Fruit fly (Drosophila melanogaster): Measurements from ENCODE around the gene Gapdh2.
A peak's percentile ranks its signal among the peaks of the same experiment; 100 is the strongest.

Gapdh2 gene

dm6 chrX:15886411-15887246 is 18.7 kb downstream of the Gapdh2 start:
- TF ChIP-seq Sox14 (GFP tag; optimal IDR thresholded peaks at IDR 0.05) (no peak), CG3032 (tag; optimal IDR thresholded peaks at IDR 0.05) (peak; percentile 90), CG8632 (GFP tag; optimal IDR thresholded peaks at IDR 0.05) (peak; percentile 75), CG6276 (GFP tag; optimal IDR thresholded peaks at IDR 0.05) (peak; percentile 97), Gug (GFP tag; IDR thresholded peaks at IDR 0.05) (peak; percentile 76), CG6792 (GFP tag; optimal IDR thresholded peaks at IDR 0.05) (peak; percentile 39), fd59A (GFP tag; optimal IDR thresholded peaks at IDR 0.05) (peak; percentile 68), Hr38 (GFP tag; optimal IDR thresholded peaks at IDR 0.05) (no peak), CG32006 (GFP tag; optimal IDR thresholded peaks at IDR 0.05) (no peak), CG6808 (GFP tag; optimal IDR thresholded peaks at IDR 0.05) (peak; percentile 94), Sox102F (GFP tag; optimal IDR thresholded peaks at IDR 0.05) (no peak), CG3919 (GFP tag; optimal IDR thresholded peaks at IDR 0.05) (no peak), CG15336 (GFP tag; IDR thresholded peaks at IDR 0.05) (peak; percentile 91), fkh (GFP tag; optimal IDR thresholded peaks at IDR 0.05) (peak; percentile 87), Smox (GFP tag; optimal IDR thresholded peaks at IDR 0.05) (no peak), svp (GFP tag) (no peak), CG11762 (GFP tag; optimal IDR thresholded peaks at IDR 0.05; ENCODE audit: insufficient read depth) (peak; percentile 46), OdsH (GFP tag; optimal IDR thresholded peaks at IDR 0.05) (no peak), CG10631 (GFP tag; optimal IDR thresholded peaks at IDR 0.05) (no peak), topi (GFP tag; optimal IDR thresholded peaks at IDR 0.05) (no peak), vri (GFP tag; optimal IDR thresholded peaks at IDR 0.05) (no peak), salr (GFP tag; optimal IDR thresholded peaks at IDR 0.05) (peak in 1 of 2 experiments; percentile 81), CG16779 (tag; optimal IDR thresholded peaks at IDR 0.05) (peak; percentile 96), CG8119 (GFP tag; IDR thresholded peaks at IDR 0.05) (peak; percentile 92), Blimp-1 (GFP tag; optimal IDR thresholded peaks at IDR 0.05) (no peak), CG31627 (GFP tag; optimal IDR thresholded peaks at IDR 0.05) (no peak), Met (GFP tag; optimal IDR thresholded peaks at IDR 0.05) (no peak), CG7368 (GFP tag; optimal IDR thresholded peaks at IDR 0.05) (no peak), CG10669 (GFP tag; optimal IDR thresholded peaks at IDR 0.05) (peak; percentile 89), Eip93F (GFP tag; optimal IDR thresholded peaks at IDR 0.05) (peak; percentile 79), Hr4 (GFP tag; optimal IDR thresholded peaks at IDR 0.05) (no peak), cyc (GFP tag; optimal IDR thresholded peaks at IDR 0.05) (no peak), eg (GFP tag; IDR thresholded peaks at IDR 0.05) (peak; percentile 96), Sox15 (GFP tag; optimal IDR thresholded peaks at IDR 0.05) (no peak), lz (GFP tag; optimal IDR thresholded peaks at IDR 0.05) (peak; percentile 14), CG6163 (GFP tag; IDR thresholded peaks at IDR 0.05) (peak; percentile 98), CG6854 (GFP tag; optimal IDR thresholded peaks at IDR 0.05) (peak; percentile 89), acj6 (GFP tag; optimal IDR thresholded peaks at IDR 0.05) (no peak), pdm3 (GFP tag; optimal IDR thresholded peaks at IDR 0.05) (no peak), Eip75B (GFP tag; optimal IDR thresholded peaks at IDR 0.05) (peak; percentile 78), Ets21C (GFP tag; optimal IDR thresholded peaks at IDR 0.05) (no peak), Eip78C (GFP tag) (peak; percentile 76), Lpt (GFP tag; optimal IDR thresholded peaks at IDR 0.05) (peak; percentile 91), CG11902 (GFP tag; optimal IDR thresholded peaks at IDR 0.05) (no peak), Ets96B (tag; optimal IDR thresholded peaks at IDR 0.05) (peak; percentile 92), ss (GFP tag; optimal IDR thresholded peaks at IDR 0.05) (peak; percentile 97 to 98), dac (GFP tag; optimal IDR thresholded peaks at IDR 0.05) (peak; percentile 88), CG8319 (GFP tag; optimal IDR thresholded peaks at IDR 0.05) (no peak), achi (GFP tag; optimal IDR thresholded peaks at IDR 0.05) (no peak), spab (GFP tag; optimal IDR thresholded peaks at IDR 0.05) (peak; percentile 87), CG11294 (GFP tag; IDR thresholded peaks at IDR 0.05) (peak; percentile 56; the same call in 1 of the 2 replicates)

All from whole organism, prepupa.